Worm (Caenorhabditis elegans): ENCODE data around the gene F59F5.5.

F59F5.5 gene

ce11 chrX:10524483-10524948 is 21.3 kb upstream of the F59F5.5 start, which contains the start of the genes mboa-7 and git-1:
Gene mboa-7, minus strand, starts transcription at chrX:10524565.
Gene git-1, plus strand, starts transcription at chrX:10524898.
- TF ChIP-seq lim-7 (GFP tag; IDR thresholded peaks at IDR 0.05) (no peak), Y105C5A.15 (GFP tag; IDR thresholded peaks at IDR 0.05) (no peak), T26A8.4 (GFP tag; IDR thresholded peaks at IDR 0.05) (peak; percentile 27; the same call in 1 of the 2 replicates), mes-2 (tag; optimal IDR thresholded peaks at IDR 0.05; ENCODE audit: poor library complexity, severe bottlenecking) (peak; percentile 73), rbr-2 (tag; optimal IDR thresholded peaks at IDR 0.05) (peak; percentile 58), tra-1 (GFP tag; IDR thresholded peaks at IDR 0.05) (0 out of 2 replicates have a peak, but pooled peaks have one; percentile 32), nhr-111 (GFP tag; optimal IDR thresholded peaks at IDR 0.05) (no peak), skn-1 (tag; optimal IDR thresholded peaks at IDR 0.05) (no peak), nhr-42 (GFP tag; IDR thresholded peaks at IDR 0.05) (0 out of 2 replicates have a peak, but pooled peaks have one; percentile 32), lin-13 (GFP tag; optimal IDR thresholded peaks at IDR 0.05) (peak; percentile 57), ceh-20 (GFP tag; IDR thresholded peaks at IDR 0.05) (no peak), daf-16 (GFP tag; optimal IDR thresholded peaks at IDR 0.05) (no peak), daf-16 (tag; optimal IDR thresholded peaks at IDR 0.05) (peak; percentile 38), Y5F2A.4 (GFP tag; optimal IDR thresholded peaks at IDR 0.05) (no peak), nhr-6 (tag; optimal IDR thresholded peaks at IDR 0.05) (peak; percentile 16), dpl-1 (GFP tag; optimal IDR thresholded peaks at IDR 0.05) (peak; percentile 51), nhr-25 (tag; optimal IDR thresholded peaks at IDR 0.05; ENCODE audit: borderline replicate concordance, insufficient read depth) (peak; percentile 38), aha-1 (tag) (peak; percentile 95), ceh-28 (tag; optimal IDR thresholded peaks at IDR 0.05) (no peak), zfp-3 (GFP tag; conservative IDR thresholded peaks at IDR 0.05) (no peak), F49E8.2 (tag; optimal IDR thresholded peaks at IDR 0.05; ENCODE audit: borderline replicate concordance) (no peak), pqm-1 (tag; optimal IDR thresholded peaks at IDR 0.05) (no peak), lin-38 (GFP tag; IDR thresholded peaks at IDR 0.05) (no peak; the same call in 1 of the 2 replicates), hmg-1.1 (GFP tag; IDR thresholded peaks at IDR 0.05) (peak; percentile 74), R02D3.7 (tag; optimal IDR thresholded peaks at IDR 0.05) (no peak), mxl-3 (GFP tag; optimal IDR thresholded peaks at IDR 0.05) (peak; percentile 86), pha-4 (GFP tag; IDR thresholded peaks at IDR 0.05) (no peak), pha-4 (tag; optimal IDR thresholded peaks at IDR 0.05) (no peak), ztf-7 (tag; optimal IDR thresholded peaks at IDR 0.05) (no peak), php-3 (GFP tag; IDR thresholded peaks at IDR 0.05) (no peak), ceh-62 (tag; optimal IDR thresholded peaks at IDR 0.05) (no peak), mdl-1 (tag; optimal IDR thresholded peaks at IDR 0.05) (peak in 1 of 2 experiments; percentile 53), ceh-44 (GFP tag; IDR thresholded peaks at IDR 0.05) (no peak), F37D6.2 (tag; optimal IDR thresholded peaks at IDR 0.05) (no peak), hif-1 (tag; optimal IDR thresholded peaks at IDR 0.05) (peak in 1 of 2 experiments; percentile 20), dmd-6 (GFP tag; IDR thresholded peaks at IDR 0.05) (peak; percentile 45), nhr-76 (tag; optimal IDR thresholded peaks at IDR 0.05) (no peak), daf-8 (GFP tag; IDR thresholded peaks at IDR 0.05) (no peak), egl-43 (GFP tag; IDR thresholded peaks at IDR 0.05) (no peak), nhr-41 (GFP tag; IDR thresholded peaks at IDR 0.05) (no peak), nhr-11 (tag; optimal IDR thresholded peaks at IDR 0.05) (peak; percentile 9), hlh-30 (tag; optimal IDR thresholded peaks at IDR 0.05; ENCODE audit: insufficient read depth) (peak; percentile 55), spr-3 (GFP tag; optimal IDR thresholded peaks at IDR 0.05) (no peak), nhr-28 (tag; optimal IDR thresholded peaks at IDR 0.05) (peak; percentile 72), hlh-11 (tag; optimal IDR thresholded peaks at IDR 0.05) (peak; percentile 77), mdt-29 (GFP tag; IDR thresholded peaks at IDR 0.05) (no peak), egl-27 (tag; optimal IDR thresholded peaks at IDR 0.05) (no peak), mxl-2 (GFP tag; conservative IDR thresholded peaks at IDR 0.05) (no peak), mep-1 (tag; optimal IDR thresholded peaks at IDR 0.05) (peak; percentile 77), set-16 (GFP tag; IDR thresholded peaks at IDR 0.05) (no peak), fkh-10 (GFP tag; optimal IDR thresholded peaks at IDR 0.05) (no peak), lin-29 (GFP tag; IDR thresholded peaks at IDR 0.05) (no peak)

Data from whole organism, L4 larva.